Worm (Caenorhabditis elegans): ENCODE measurements around the gene sri-63.

sri-63 gene

ce11 chrII:3287073-3287472 is at the start of gene sri-63:
sri-63 (plus strand) TSS chrII:3287373.
- TF ChIP-seq unc-62 (GFP tag; optimal IDR thresholded peaks at IDR 0.05 in 1 of 2) = peak in 1 of 2 experiments; percentile 46
- no peak for TF ChIP-seq unc-62 (tag; optimal IDR thresholded peaks at IDR 0.05)
- no peak for TF ChIP-seq ces-1 (GFP tag; optimal IDR thresholded peaks at IDR 0.05)

ce11 chrII:3240207-3240606 is 47.0 kb upstream of the sri-63 start, which contains the start of gene C17F4.3:
C17F4.3 (plus strand) TSS chrII:3240507.
- TF ChIP-seq zip-11 (GFP tag; IDR thresholded peaks at IDR 0.05) = no peak
- TF ChIP-seq nhr-48 (tag; optimal IDR thresholded peaks at IDR 0.05) = no peak
- peak in 1 of 2 experiments; percentile 70 for TF ChIP-seq unc-62 (GFP tag; optimal IDR thresholded peaks at IDR 0.05 in 1 of 2)
- TF ChIP-seq unc-62 (tag; optimal IDR thresholded peaks at IDR 0.05) = no peak
- TF ChIP-seq nhr-6 (tag; optimal IDR thresholded peaks at IDR 0.05) = no peak
- no peak for TF ChIP-seq D1046.2 (GFP tag; IDR thresholded peaks at IDR 0.05)
- no peak for TF ChIP-seq cey-2 (tag; optimal IDR thresholded peaks at IDR 0.05; ENCODE audit: borderline replicate concordance, insufficient read depth)

ce11 chrII:3241842-3242241 is 45.3 kb upstream of the sri-63 start:
- TF ChIP-seq zip-11 (GFP tag; IDR thresholded peaks at IDR 0.05) (no peak), nhr-28 (tag; optimal IDR thresholded peaks at IDR 0.05) (peak; percentile 0), nhr-102 (tag; optimal IDR thresholded peaks at IDR 0.05) (no peak), Y48G9A.11 (GFP tag; IDR thresholded peaks at IDR 0.05) (no peak)

ce11 chrII:3244070-3244469 is 43.1 kb upstream of the sri-63 start, which contains the start of gene C17F4.12:
C17F4.12 (minus strand) TSS chrII:3244170.
- TF ChIP-seq snpc-1.2 (GFP tag; IDR thresholded peaks at IDR 0.05) (no peak), mes-2 (tag; optimal IDR thresholded peaks at IDR 0.05; ENCODE audit: poor library complexity, severe bottlenecking) (no peak), nhr-76 (tag; optimal IDR thresholded peaks at IDR 0.05) (no peak), mxl-3 (GFP tag; optimal IDR thresholded peaks at IDR 0.05) (no peak), F49E8.2 (tag; optimal IDR thresholded peaks at IDR 0.05; ENCODE audit: borderline replicate concordance) (no peak), snpc-4 (tag; optimal IDR thresholded peaks at IDR 0.05) (no peak), zip-11 (GFP tag; IDR thresholded peaks at IDR 0.05) (no peak), hlh-11 (tag; optimal IDR thresholded peaks at IDR 0.05) (no peak), Y5F2A.4 (GFP tag; optimal IDR thresholded peaks at IDR 0.05) (no peak), pha-4 (GFP tag; IDR thresholded peaks at IDR 0.05) (no peak), pha-4 (tag; optimal IDR thresholded peaks at IDR 0.05) (no peak), dmd-6 (GFP tag; IDR thresholded peaks at IDR 0.05) (no peak), Y105C5A.15 (GFP tag; IDR thresholded peaks at IDR 0.05) (no peak)

ce11 chrII:3244758-3245157 is 42.4 kb upstream of the sri-63 start:
- TF ChIP-seq tra-1 (GFP tag; IDR thresholded peaks at IDR 0.05) (0 out of 2 replicates have a peak, but pooled peaks have one; percentile 27), unc-39 (tag; optimal IDR thresholded peaks at IDR 0.05) (no peak), Y75B8A.6 (GFP tag; IDR thresholded peaks at IDR 0.05) (0 out of 2 replicates have a peak, but pooled peaks have one; percentile 52), duxl-1 (tag; optimal IDR thresholded peaks at IDR 0.05; ENCODE audit: poor library complexity) (no peak), lir-3 (tag; optimal IDR thresholded peaks at IDR 0.05) (no peak), nhr-28 (tag; optimal IDR thresholded peaks at IDR 0.05) (peak; percentile 48), lim-7 (GFP tag; IDR thresholded peaks at IDR 0.05) (no peak), madf-5 (GFP tag; IDR thresholded peaks at IDR 0.05) (no peak), saeg-2 (GFP tag; IDR thresholded peaks at IDR 0.05) (0 out of 2 replicates have a peak, but pooled peaks have one; percentile 24), nhr-77 (tag; optimal IDR thresholded peaks at IDR 0.05) (peak; percentile 77), Y5F2A.4 (GFP tag; optimal IDR thresholded peaks at IDR 0.05) (no peak), fos-1 (tag; optimal IDR thresholded peaks at IDR 0.05) (peak; percentile 72), pqm-1 (tag; optimal IDR thresholded peaks at IDR 0.05) (peak; percentile 79), hlh-30 (tag; optimal IDR thresholded peaks at IDR 0.05; ENCODE audit: insufficient read depth) (no peak), Y48G9A.11 (GFP tag; IDR thresholded peaks at IDR 0.05) (no peak), snpc-4 (tag; optimal IDR thresholded peaks at IDR 0.05) (no peak), pha-4 (GFP tag; IDR thresholded peaks at IDR 0.05) (peak; percentile 29; the same call in 1 of the 2 replicates), pha-4 (tag; optimal IDR thresholded peaks at IDR 0.05) (no peak), hlh-11 (tag; optimal IDR thresholded peaks at IDR 0.05) (peak; percentile 10), F37D6.2 (tag; optimal IDR thresholded peaks at IDR 0.05) (no peak), lin-38 (GFP tag; IDR thresholded peaks at IDR 0.05) (no peak), nhr-10 (tag; optimal IDR thresholded peaks at IDR 0.05) (no peak), D1046.2 (GFP tag; IDR thresholded peaks at IDR 0.05) (no peak), attf-4 (tag; optimal IDR thresholded peaks at IDR 0.05) (no peak), ceh-44 (GFP tag; IDR thresholded peaks at IDR 0.05) (no peak), nhr-111 (GFP tag; optimal IDR thresholded peaks at IDR 0.05) (no peak), php-3 (GFP tag; IDR thresholded peaks at IDR 0.05) (peak; percentile 91), zfp-3 (GFP tag; conservative IDR thresholded peaks at IDR 0.05) (peak; percentile 62; the same call in 1 of the 2 replicates)

All from whole organism, L4 larva.